Worm (Caenorhabditis elegans) whole organism, early embryonic: ENCODE results near the gene C54E10.11.

Experiments used
- B0310.2 ChIP-seq: sonication (generic microtip); optimal IDR thresholded peaks from 2 replicates; lab custom pipeline; 2016; ENCODE audit warnings: mild to moderate bottlenecking, missing genetic modification characterization, missing compliant biosample characterization
- F13C5.2 ChIP-seq: sonication (generic microtip); optimal IDR thresholded peaks from 2 replicates; lab custom pipeline; 2017; ENCODE audit warnings: mild to moderate bottlenecking, missing genetic modification characterization, inconsistent platforms, missing compliant biosample characterization
- aly-1 ChIP-seq: sonication (generic microtip); optimal IDR thresholded peaks from 2 replicates; lab custom pipeline; 2016; ENCODE audit warnings: missing genetic modification characterization, missing compliant biosample characterization
- ama-1 ChIP-seq: fragments of 150-350 bp; optimal IDR thresholded peaks from 2 replicates; lab custom pipeline; 2014
- ceh-13 ChIP-seq: fragments of 200-800 bp; sonication (Bioruptor generic); optimal IDR thresholded peaks from 2 replicates; lab custom pipeline; 2018; ENCODE audit warnings: mild to moderate bottlenecking, missing genetic modification characterization, missing compliant biosample characterization
- ceh-36 ChIP-seq: sonication (generic microtip); optimal IDR thresholded peaks from 2 replicates; lab custom pipeline; 2016; ENCODE audit warnings: missing genetic modification characterization, inconsistent platforms, missing compliant biosample characterization
- ets-7 ChIP-seq: sonication (generic microtip); optimal IDR thresholded peaks from 2 replicates; lab custom pipeline; 2016; ENCODE audit warnings: missing genotype, missing genetic modification characterization, missing compliant biosample characterization
- flt-1 ChIP-seq: fragments of 200-800 bp; sonication (Bioruptor generic); IDR thresholded peaks from 2 replicates; pipeline ENCODE4 v1.3.6; 2022; ENCODE audit warnings: missing genetic modification characterization, missing compliant biosample characterization
- hmbx-1 ChIP-seq: sonication (generic microtip); optimal IDR thresholded peaks from 2 replicates; lab custom pipeline; 2016; ENCODE audit warnings: mild to moderate bottlenecking, missing genetic modification characterization, missing compliant biosample characterization
- hmg-4 ChIP-seq: fragments of 200-800 bp; sonication (Bioruptor generic); optimal IDR thresholded peaks from 2 replicates; lab custom pipeline; 2018; ENCODE audit warnings: mild to moderate bottlenecking, missing genetic modification characterization, missing compliant biosample characterization
- hnd-1 ChIP-seq: sonication (generic microtip); optimal IDR thresholded peaks from 2 replicates; lab custom pipeline; 2016; ENCODE audit warnings: missing genetic modification characterization, missing compliant biosample characterization
- pes-1 ChIP-seq: fragments of 200-800 bp; sonication (Bioruptor generic); IDR thresholded peaks from 2 replicates; pipeline ENCODE4 v1.3.6; 2022; ENCODE audit warnings: missing genetic modification reagents, missing genetic modification characterization, missing compliant biosample characterization
- scrt-1 ChIP-seq: fragments of 200-800 bp; sonication (Bioruptor generic); IDR thresholded peaks from 2 replicates; pipeline ENCODE4 v1.3.6; 2022; ENCODE audit warnings: missing genetic modification characterization, missing compliant biosample characterization
- sea-1 ChIP-seq: fragments of 200-800 bp; sonication (Bioruptor generic); conservative IDR thresholded peaks from 2 replicates; pipeline ENCODE4 v1.3.6; 2022; ENCODE audit warnings: missing genetic modification characterization, missing compliant biosample characterization
- tbx-11 ChIP-seq: fragments of 200-800 bp; sonication (Bioruptor generic); IDR thresholded peaks from 2 replicates; pipeline ENCODE4 v1.3.6; 2022; ENCODE audit warnings: missing genetic modification characterization, missing compliant biosample characterization
- tbx-37 ChIP-seq: fragments of 200-800 bp; sonication (Bioruptor generic); conservative IDR thresholded peaks from 2 replicates; pipeline ENCODE4 v1.3.6; 2022; ENCODE audit warnings: missing genetic modification reagents, missing genetic modification characterization, missing compliant biosample characterization
- tra-4 ChIP-seq: sonication (generic microtip); optimal IDR thresholded peaks from 2 replicates; lab custom pipeline; 2017; ENCODE audit warnings: missing genetic modification characterization, missing compliant biosample characterization

The C54E10.11 gene

ce11 chrV:18802077-18802476 is at the start of gene C54E10.11:
Gene C54E10.11 (minus strand): TSS chrV:18802177.
- TF ChIP-seq tbx-11, result no peak
- no peak for TF ChIP-seq hnd-1 (tag; lab: Kevin White, UChicago)
- TF ChIP-seq pes-1 (GFP tag; lab: Robert Waterston, UW), result no peak
- TF ChIP-seq ets-7, result no peak
- no peak for TF ChIP-seq tbx-37
- TF ChIP-seq flt-1 (GFP tag; lab: Robert Waterston, UW), result no peak
- TF ChIP-seq aly-1, result no peak
- no peak for TF ChIP-seq F13C5.2 (tag; lab: Kevin White, UChicago)
- TF ChIP-seq scrt-1 (GFP tag; lab: Robert Waterston, UW), result no peak
- TF ChIP-seq sea-1 (GFP tag; lab: Robert Waterston, UW), result no peak
- TF ChIP-seq ceh-36 (tag; lab: Kevin White, UChicago), result no peak
- no peak for TF ChIP-seq hmbx-1 (tag; lab: Kevin White, UChicago)
- no peak for TF ChIP-seq hmg-4 (GFP tag; lab: Kevin White, UChicago)
- TF ChIP-seq B0310.2 (tag; lab: Kevin White, UChicago), result no peak

- TF ChIP-seq ceh-36 (tag; lab: Kevin White, UChicago) (no peak), ets-7 (no peak), scrt-1 (GFP tag; lab: Robert Waterston, UW) (no peak), F13C5.2 (tag; lab: Kevin White, UChicago) (no peak), hnd-1 (tag; lab: Kevin White, UChicago) (no peak), ama-1 (no peak), hmbx-1 (tag; lab: Kevin White, UChicago) (no peak), sea-1 (GFP tag; lab: Robert Waterston, UW) (no peak), ceh-13 (GFP tag; lab: Kevin White, UChicago) (no peak), aly-1 (no peak), tra-4 (no peak), hmg-4 (GFP tag; lab: Kevin White, UChicago) (no peak), tbx-37 (no peak), B0310.2 (tag; lab: Kevin White, UChicago) (no peak), tbx-11 (no peak), flt-1 (GFP tag; lab: Robert Waterston, UW) (no peak)
Observed at ce11 chrV:18848578-18848977, 46.6 kb upstream of the C54E10.11 start.

ce11 chrV:18846480-18846879 is 44.5 kb upstream of the C54E10.11 start, which contains the start of gene nhr-230:
Gene nhr-230 (plus strand): TSS chrV:18846780.
- TF ChIP-seq hmg-4 (GFP tag; lab: Kevin White, UChicago) (no peak), ama-1 (no peak), F13C5.2 (tag; lab: Kevin White, UChicago) (no peak), B0310.2 (tag; lab: Kevin White, UChicago) (no peak), ets-7 (no peak), hnd-1 (tag; lab: Kevin White, UChicago) (no peak), ceh-13 (GFP tag; lab: Kevin White, UChicago) (no peak), aly-1 (no peak)

- TF ChIP-seq ama-1, result no peak
- no peak for TF ChIP-seq pes-1 (GFP tag; lab: Robert Waterston, UW)
- TF ChIP-seq hmbx-1 (tag; lab: Kevin White, UChicago), result no peak
- no peak for TF ChIP-seq flt-1 (GFP tag; lab: Robert Waterston, UW)
- no peak for TF ChIP-seq ceh-13 (GFP tag; lab: Kevin White, UChicago)
- TF ChIP-seq ets-7, result no peak
- no peak for TF ChIP-seq scrt-1 (GFP tag; lab: Robert Waterston, UW)
Observed at ce11 chrV:18842468-18842867, 40.5 kb upstream of the C54E10.11 start.

- TF ChIP-seq tra-4 (no peak), aly-1 (no peak), B0310.2 (tag; lab: Kevin White, UChicago) (no peak), hnd-1 (tag; lab: Kevin White, UChicago) (no peak), tbx-37 (no peak), ceh-13 (GFP tag; lab: Kevin White, UChicago) (no peak), hmbx-1 (tag; lab: Kevin White, UChicago) (no peak), pes-1 (GFP tag; lab: Robert Waterston, UW) (no peak), ama-1 (no peak), tbx-11 (no peak), ceh-36 (tag; lab: Kevin White, UChicago) (no peak), sea-1 (GFP tag; lab: Robert Waterston, UW) (no peak), flt-1 (GFP tag; lab: Robert Waterston, UW) (no peak), F13C5.2 (tag; lab: Kevin White, UChicago) (no peak), scrt-1 (GFP tag; lab: Robert Waterston, UW) (no peak), ets-7 (no peak), hmg-4 (GFP tag; lab: Kevin White, UChicago) (no peak)
Observed at ce11 chrV:18838799-18839354, 36.9 kb upstream of the C54E10.11 start, which contains the start of gene nhr-65. Gene nhr-65 (plus strand): TSS chrV:18839304.

- TF ChIP-seq pes-1 (GFP tag; lab: Robert Waterston, UW), result no peak
- no peak for TF ChIP-seq B0310.2 (tag; lab: Kevin White, UChicago)
- no peak for TF ChIP-seq ceh-13 (GFP tag; lab: Kevin White, UChicago)
- no peak for TF ChIP-seq ceh-36 (tag; lab: Kevin White, UChicago)
- TF ChIP-seq ets-7, result no peak
- TF ChIP-seq tbx-11, result no peak
- no peak for TF ChIP-seq F13C5.2 (tag; lab: Kevin White, UChicago)
- TF ChIP-seq hmbx-1 (tag; lab: Kevin White, UChicago), result no peak
- no peak for TF ChIP-seq flt-1 (GFP tag; lab: Robert Waterston, UW)
- no peak for TF ChIP-seq scrt-1 (GFP tag; lab: Robert Waterston, UW)
- TF ChIP-seq tbx-37, result no peak
- TF ChIP-seq ama-1, result no peak
- TF ChIP-seq sea-1 (GFP tag; lab: Robert Waterston, UW), result no peak
- TF ChIP-seq tra-4, result no peak
- no peak for TF ChIP-seq hmg-4 (GFP tag; lab: Kevin White, UChicago)
- TF ChIP-seq hnd-1 (tag; lab: Kevin White, UChicago), result no peak
- no peak for TF ChIP-seq aly-1
Observed at ce11 chrV:18837125-18837524, 35.1 kb upstream of the C54E10.11 start, which contains the start of gene cyp-33D3. Gene cyp-33D3 (minus strand): TSS chrV:18837225.

- TF ChIP-seq hnd-1 (tag; lab: Kevin White, UChicago), result no peak
- TF ChIP-seq sea-1 (GFP tag; lab: Robert Waterston, UW), result no peak
- TF ChIP-seq hmbx-1 (tag; lab: Kevin White, UChicago), result no peak
- no peak for TF ChIP-seq flt-1 (GFP tag; lab: Robert Waterston, UW)
- no peak for TF ChIP-seq aly-1
- TF ChIP-seq tbx-11, result no peak
- no peak for TF ChIP-seq scrt-1 (GFP tag; lab: Robert Waterston, UW)
- TF ChIP-seq hmg-4 (GFP tag; lab: Kevin White, UChicago), result no peak
- TF ChIP-seq pes-1 (GFP tag; lab: Robert Waterston, UW), result no peak
Observed at ce11 chrV:18827374-18827773, 25.4 kb upstream of the C54E10.11 start.
